Worm (Caenorhabditis elegans): Measurements from ENCODE around the gene faah-5.

DNA sequence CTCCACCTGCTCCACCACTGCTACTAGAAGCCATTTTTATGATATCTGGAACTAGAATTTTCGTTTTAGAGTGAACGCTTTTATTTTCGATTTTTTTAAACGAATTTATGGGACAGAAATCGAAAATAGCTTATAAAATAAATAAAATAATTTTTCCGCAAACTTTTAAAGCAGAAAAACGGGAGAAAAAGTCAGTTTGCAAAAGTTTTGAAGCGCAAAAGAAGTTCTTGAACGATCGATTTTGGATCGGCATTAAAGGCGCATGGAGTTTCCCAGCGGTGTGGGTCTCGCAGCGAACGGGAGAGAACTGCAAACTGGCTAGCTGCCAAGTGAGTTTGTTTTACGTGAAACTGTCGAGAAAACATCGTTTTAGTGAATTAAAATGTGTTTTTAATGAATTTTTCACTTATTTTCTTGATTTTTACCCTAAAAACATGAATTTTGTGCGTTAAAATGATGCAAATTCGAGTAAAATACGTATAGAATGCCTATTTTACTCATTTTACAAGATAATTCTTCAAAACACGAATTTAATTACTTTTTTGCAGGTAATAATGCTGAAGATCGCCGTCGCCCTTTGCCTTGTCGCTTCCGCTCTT, 29.1 kb upstream of the faah-5 start, which contains the start of the genes ccf-1 and trap-4:
- TF ChIP-seq W03F9.2 (tag; optimal IDR thresholded peaks at IDR 0.05) (peak; percentile 54), him-1 (tag; optimal IDR thresholded peaks at IDR 0.05) (no peak)

Measured in whole organism, L4/young adult.